Worm (Caenorhabditis elegans): ENCODE data around the gene mps-1.

Gene mps-1

DNA sequence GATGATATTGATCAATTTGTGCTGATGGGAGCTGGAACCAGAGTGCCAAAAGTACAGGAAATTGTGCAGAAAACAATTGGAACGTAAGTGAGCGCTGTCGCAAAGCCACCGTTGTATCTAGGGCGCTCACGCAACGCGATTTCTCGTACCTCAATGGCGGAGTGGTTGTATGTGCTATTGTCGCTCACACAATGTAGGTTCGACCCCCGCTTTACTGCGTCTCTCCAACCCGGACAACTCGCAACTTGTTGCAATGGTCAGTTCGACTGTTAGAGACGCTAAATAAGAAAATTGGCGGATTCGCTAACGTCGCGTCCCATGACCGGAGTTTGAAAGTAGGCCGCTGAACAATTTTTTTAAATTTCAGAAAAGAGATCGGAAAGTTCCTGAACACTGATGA lies 45.7 kb downstream of the mps-1 start (continued):
- TF ChIP-seq K09A11.1 (tag; optimal IDR thresholded peaks at IDR 0.05; ENCODE audit: insufficient read depth) (peak; percentile 25), Y22D7AL.16 (tag; optimal IDR thresholded peaks at IDR 0.05) (peak; percentile 78), ceh-24 (tag; optimal IDR thresholded peaks at IDR 0.05) (peak; percentile 64), ceh-19 (GFP tag; optimal IDR thresholded peaks at IDR 0.05) (peak; percentile 86), dve-1 (tag; optimal IDR thresholded peaks at IDR 0.05) (peak; percentile 76), sox-2 (GFP tag; IDR thresholded peaks at IDR 0.05) (peak; percentile 71), lim-6 (tag; optimal IDR thresholded peaks at IDR 0.05) (peak; percentile 28), fkh-6 (tag; optimal IDR thresholded peaks at IDR 0.05) (peak; percentile 87), ref-2 (tag; optimal IDR thresholded peaks at IDR 0.05) (peak; percentile 59), syd-9 (tag; optimal IDR thresholded peaks at IDR 0.05) (peak; percentile 72), fkh-10 (GFP tag; optimal IDR thresholded peaks at IDR 0.05) (no peak), F13H6.1 (tag; optimal IDR thresholded peaks at IDR 0.05) (peak; percentile 40), ceh-14 (tag; optimal IDR thresholded peaks at IDR 0.05) (peak; percentile 24), ceh-31 (tag; optimal IDR thresholded peaks at IDR 0.05) (peak; percentile 74), hlh-6 (tag; optimal IDR thresholded peaks at IDR 0.05) (peak; percentile 84), elt-2 (tag; optimal IDR thresholded peaks at IDR 0.05) (peak; percentile 76)

ce11 chrII:6248029-6248428 lies 46.1 kb downstream of the mps-1 start:
- TF ChIP-seq elt-2 (tag; optimal IDR thresholded peaks at IDR 0.05) = no peak
- TF ChIP-seq ceh-14 (tag; optimal IDR thresholded peaks at IDR 0.05) = no peak
- TF ChIP-seq ceh-30 (tag; optimal IDR thresholded peaks at IDR 0.05) = no peak
- TF ChIP-seq lim-6 (tag; optimal IDR thresholded peaks at IDR 0.05) = no peak

DNA sequence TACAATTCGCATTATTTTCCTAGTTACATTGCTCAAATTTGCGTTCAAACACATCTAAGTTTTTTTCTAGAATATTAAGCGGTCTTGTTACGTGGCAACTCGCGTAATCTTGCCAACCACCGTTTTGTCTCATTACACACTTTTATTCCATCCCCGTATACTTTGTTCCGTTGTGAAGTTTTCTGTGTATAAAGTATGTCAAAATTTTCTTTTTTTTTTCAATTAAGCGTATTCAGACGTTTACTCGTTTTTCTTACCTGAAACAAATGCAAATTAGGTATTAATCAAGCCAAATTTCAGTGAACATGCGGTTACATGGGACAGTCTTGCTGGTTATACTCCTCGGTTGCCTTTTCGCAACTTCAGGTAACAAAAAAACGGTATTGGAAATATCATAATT lies 47.1 kb downstream of the mps-1 start, which contains the start of gene T24H7.2:
Gene T24H7.2, plus strand, starts transcription at position 301 of the 400 bp plus-strand sequence.
- TF ChIP-seq unc-3 (GFP tag; conservative IDR thresholded peaks at IDR 0.05) (no peak), unc-3 (tag; optimal IDR thresholded peaks at IDR 0.05) (no peak), pat-9 (tag; optimal IDR thresholded peaks at IDR 0.05) (no peak), pha-4 (tag; optimal IDR thresholded peaks at IDR 0.05) (no peak), nhr-232 (tag; optimal IDR thresholded peaks at IDR 0.05) (no peak), syd-9 (tag; optimal IDR thresholded peaks at IDR 0.05) (no peak), ama-1 (optimal IDR thresholded peaks at IDR 0.05) (no peak), odd-2 (tag; optimal IDR thresholded peaks at IDR 0.05) (no peak), ahr-1 (tag; optimal IDR thresholded peaks at IDR 0.05) (no peak), ceh-24 (tag; optimal IDR thresholded peaks at IDR 0.05) (no peak), pqm-1 (tag; optimal IDR thresholded peaks at IDR 0.05) (no peak), pax-1 (tag; optimal IDR thresholded peaks at IDR 0.05) (no peak), ceh-6 (GFP tag; optimal IDR thresholded peaks at IDR 0.05) (no peak)

DNA sequence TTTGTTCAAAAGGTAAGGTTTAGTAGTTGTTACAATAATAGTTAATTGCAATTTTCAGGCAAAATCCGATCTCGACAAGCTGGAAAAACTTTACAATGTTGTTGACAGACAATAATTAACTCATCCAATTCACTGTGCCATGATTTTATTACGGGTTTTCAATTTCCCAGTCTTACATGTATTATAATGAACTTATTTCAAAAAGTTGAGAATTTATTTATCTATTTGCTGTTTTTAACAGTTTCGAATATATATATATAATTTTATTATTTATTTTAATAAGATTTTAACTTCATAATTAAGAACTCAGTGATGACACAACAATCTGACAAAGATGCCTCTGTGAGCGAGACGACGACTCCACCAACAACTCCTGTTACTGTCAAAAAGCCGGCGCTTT lies 48.1 kb downstream of the mps-1 start, which contains the start of gene lelo-1:
Gene lelo-1, plus strand, starts transcription at position 301 of the 400 bp plus-strand sequence.
- TF ChIP-seq zip-5 (tag; optimal IDR thresholded peaks at IDR 0.05) (no peak), sdc-2 (tag; optimal IDR thresholded peaks at IDR 0.05) (no peak), sox-2 (GFP tag; IDR thresholded peaks at IDR 0.05) (no peak), ceh-14 (tag; optimal IDR thresholded peaks at IDR 0.05) (no peak), pros-1 (tag; optimal IDR thresholded peaks at IDR 0.05) (no peak), dmd-4 (tag; optimal IDR thresholded peaks at IDR 0.05; ENCODE audit: borderline replicate concordance) (no peak), hlh-6 (tag; optimal IDR thresholded peaks at IDR 0.05) (no peak), ttx-3 (tag; optimal IDR thresholded peaks at IDR 0.05) (no peak), madf-2 (tag; optimal IDR thresholded peaks at IDR 0.05) (no peak), ceh-34 (tag; optimal IDR thresholded peaks at IDR 0.05) (no peak), unc-86 (tag; optimal IDR thresholded peaks at IDR 0.05) (no peak), rnt-1 (tag; optimal IDR thresholded peaks at IDR 0.05) (no peak), elt-4 (tag; optimal IDR thresholded peaks at IDR 0.05) (no peak), K02D7.2 (tag; optimal IDR thresholded peaks at IDR 0.05) (no peak)
